Worm (Caenorhabditis elegans) whole organism, L2 larva: Measurements from ENCODE around the gene clec-171.

Experiments
- F13H6.1 ChIP-seq: sonication (generic microtip); optimal IDR thresholded peaks from 2 replicates; lab custom pipeline; 2016; ENCODE audit warnings: missing genetic modification characterization, missing compliant biosample characterization
- R02D3.7 ChIP-seq: fragments of 150-350 bp; optimal IDR thresholded peaks from 2 replicates; lab custom pipeline; 2014; ENCODE audit warnings: missing biosample characterization, missing genetic modification characterization
- ZK546.5 ChIP-seq: sonication (generic microtip); optimal IDR thresholded peaks from 2 replicates; lab custom pipeline; 2017; ENCODE audit warnings: missing biosample characterization, missing genetic modification characterization
- blmp-1 ChIP-seq: sonication (generic microtip); optimal IDR thresholded peaks from 2 replicates; lab custom pipeline; 2017; ENCODE audit warnings: missing genetic modification characterization, mild to moderate bottlenecking, missing compliant biosample characterization, antibody characterized with exemption, moderate library complexity; ENCODE audit not compliant: insufficient read depth
- ceh-16 ChIP-seq: fragments of 150-350 bp; optimal IDR thresholded peaks from 2 replicates; lab custom pipeline; 2014; ENCODE audit warnings: missing biosample characterization, missing genetic modification characterization
- ceh-82 ChIP-seq: fragments of 150-350 bp; optimal IDR thresholded peaks from 2 replicates; lab custom pipeline; 2014; ENCODE audit warnings: missing biosample characterization, missing genetic modification characterization
- crh-2 ChIP-seq: sonication (generic microtip); optimal IDR thresholded peaks from 2 replicates; lab custom pipeline; 2017; ENCODE audit warnings: missing biosample characterization, missing genetic modification characterization
- egl-27 ChIP-seq: sonication (generic microtip); optimal IDR thresholded peaks from 3 replicates; lab custom pipeline; 2017; ENCODE audit warnings: missing biosample characterization, missing genetic modification reagents, missing genetic modification characterization
- elt-1 ChIP-seq: fragments of 150-350 bp; optimal IDR thresholded peaks from 2 replicates; lab custom pipeline; 2014; ENCODE audit warnings: missing biosample characterization, missing genetic modification characterization
- fos-1 ChIP-seq: fragments of 150-350 bp; optimal IDR thresholded peaks from 2 replicates; lab custom pipeline; 2014; ENCODE audit warnings: missing biosample characterization, missing genetic modification characterization
- gmeb-1 ChIP-seq: fragments of 150-350 bp; optimal IDR thresholded peaks from 2 replicates; lab custom pipeline; 2014; ENCODE audit warnings: missing biosample characterization, missing genetic modification characterization
- lin-11 ChIP-seq: fragments of 150-350 bp; sonication (generic microtip); optimal IDR thresholded peaks from 2 replicates; lab custom pipeline; 2014; ENCODE audit warnings: missing biosample characterization, missing genetic modification characterization, inconsistent platforms, mixed read lengths
- lin-39 ChIP-seq: fragments of 150-350 bp; optimal IDR thresholded peaks from 2 replicates; lab custom pipeline; 2014; ENCODE audit warnings: missing biosample characterization, missing genetic modification reagents, missing genetic modification characterization
- lsy-2 ChIP-seq, 2 experiments: fragments of 150-350 bp in 1 of 2; sonication (generic microtip) in 1 of 2; optimal IDR thresholded peaks; 2 replicates each; lab custom pipeline; 2014 to 2017; ENCODE audit warnings: missing biosample characterization in 2 of 2, missing genetic modification characterization in 2 of 2
- mab-5 ChIP-seq: fragments of 150-350 bp; optimal IDR thresholded peaks from 2 replicates; lab custom pipeline; 2014; ENCODE audit warnings: missing biosample characterization, missing genetic modification characterization
- mbf-1 ChIP-seq: sonication (generic microtip); optimal IDR thresholded peaks from 2 replicates; lab custom pipeline; 2017; ENCODE audit warnings: missing biosample characterization, missing genetic modification characterization
- mdl-1 ChIP-seq, 2 experiments: fragments of 150-350 bp in 1 of 2; sonication (generic microtip) in 1 of 2; optimal IDR thresholded peaks; 2 replicates each; lab custom pipeline; 2017; ENCODE audit warnings: missing biosample characterization in 2 of 2, missing genetic modification characterization in 2 of 2
- nhr-10 ChIP-seq: sonication (generic microtip); optimal IDR thresholded peaks from 2 replicates; lab custom pipeline; 2017; ENCODE audit warnings: missing biosample characterization, missing genetic modification characterization
- nhr-12 ChIP-seq: fragments of 150-350 bp; optimal IDR thresholded peaks from 2 replicates; lab custom pipeline; 2014; ENCODE audit warnings: missing biosample characterization, missing genetic modification characterization
- nhr-129 ChIP-seq: fragments of 150-350 bp; optimal IDR thresholded peaks from 2 replicates; lab custom pipeline; 2014; ENCODE audit warnings: missing biosample characterization, missing genetic modification characterization
- nhr-23 ChIP-seq: fragments of 150-350 bp; optimal IDR thresholded peaks from 2 replicates; lab custom pipeline; 2014; ENCODE audit warnings: missing biosample characterization, missing genetic modification reagents, missing genetic modification characterization
- nhr-25 ChIP-seq: fragments of 150-350 bp; sonication (generic microtip); optimal IDR thresholded peaks from 3 replicates; lab custom pipeline; 2014; ENCODE audit warnings: missing biosample characterization, missing genetic modification characterization
- nhr-6 ChIP-seq: fragments of 150-350 bp; optimal IDR thresholded peaks from 2 replicates; lab custom pipeline; 2014; ENCODE audit warnings: missing biosample characterization, missing genetic modification characterization
- nhr-77 ChIP-seq: fragments of 150-350 bp; optimal IDR thresholded peaks from 2 replicates; lab custom pipeline; 2014; ENCODE audit warnings: missing biosample characterization, missing genetic modification characterization
- sem-4 ChIP-seq: fragments of 150-350 bp; optimal IDR thresholded peaks from 2 replicates; lab custom pipeline; 2014; ENCODE audit warnings: missing biosample characterization, missing genetic modification reagents, missing genetic modification characterization
- skn-1 ChIP-seq: sonication (generic microtip); optimal IDR thresholded peaks from 2 replicates; lab custom pipeline; 2017; ENCODE audit warnings: missing biosample characterization, missing genetic modification characterization
- sma-3 ChIP-seq: sonication (generic microtip); optimal IDR thresholded peaks from 2 replicates; lab custom pipeline; 2016; ENCODE audit warnings: missing genetic modification reagents, missing genetic modification characterization, missing compliant biosample characterization
- sma-9 ChIP-seq, 2 experiments: fragments of 150-350 bp in 1 of 2; sonication (generic microtip) in 1 of 2; optimal IDR thresholded peaks; 2 replicates each; lab custom pipeline; 2014 to 2016; ENCODE audit warnings: missing genetic modification characterization in 2 of 2, mild to moderate bottlenecking in 1 of 2, missing biosample characterization in 1 of 2, missing compliant biosample characterization in 1 of 2, missing genetic modification reagents in 1 of 2, moderate library complexity in 1 of 2
- snpc-4 ChIP-seq: fragments of 150-350 bp; optimal IDR thresholded peaks from 2 replicates; lab custom pipeline; 2014; ENCODE audit warnings: missing biosample characterization, missing genetic modification characterization
- unc-39 ChIP-seq: fragments of 150-350 bp; optimal IDR thresholded peaks from 2 replicates; lab custom pipeline; 2014; ENCODE audit warnings: missing biosample characterization, missing genetic modification characterization
- unc-62 ChIP-seq: fragments of 150-350 bp; optimal IDR thresholded peaks from 2 replicates; lab custom pipeline; 2014; ENCODE audit warnings: missing biosample characterization, missing genetic modification reagents, missing genetic modification characterization
- ztf-11 ChIP-seq: sonication (generic microtip); optimal IDR thresholded peaks from 2 replicates; lab custom pipeline; 2017; ENCODE audit warnings: missing biosample characterization, missing genetic modification characterization
- ztf-4 ChIP-seq: fragments of 150-350 bp; optimal IDR thresholded peaks from 2 replicates; lab custom pipeline; 2014; ENCODE audit warnings: missing biosample characterization, missing genetic modification characterization

The clec-171 gene

DNA sequence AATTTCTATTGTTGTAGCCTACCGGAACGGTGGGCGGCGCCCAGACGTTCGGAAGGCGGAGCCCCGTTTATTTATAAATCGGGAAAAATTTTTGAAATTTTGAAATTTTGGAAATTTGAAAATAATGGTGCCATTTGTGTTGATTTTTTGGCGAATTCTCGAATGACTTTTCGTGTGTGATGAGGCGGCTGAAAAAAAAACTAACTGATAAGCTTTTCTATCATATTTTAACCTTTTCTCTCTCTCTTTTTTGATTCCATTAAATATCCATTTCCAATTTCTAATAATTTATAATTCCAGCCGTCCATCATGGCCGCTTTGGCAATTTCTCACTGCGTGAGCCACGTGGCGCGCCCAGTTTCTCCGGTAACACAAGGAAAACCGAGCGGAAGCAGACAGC, 29.6 kb upstream of the clec-171 start, which contains the start of gene nadk-1:
Gene nadk-1 (plus strand): TSS at position 301 of the 400 bp plus-strand sequence.
- TF ChIP-seq nhr-23 (tag; lab: Kevin White, UChicago) (no peak), blmp-1 (tag; lab: Kevin White, UChicago) (no peak), ceh-82 (tag; lab: Kevin White, UChicago) (no peak), mdl-1 (tag; optimal IDR thresholded peaks at IDR 0.05; lab: Kevin White, UChicago) (no peak), snpc-4 (tag; lab: Kevin White, UChicago) (no peak), crh-2 (tag; lab: Kevin White, UChicago) (no peak), ztf-4 (tag; lab: Kevin White, UChicago) (no peak), R02D3.7 (tag; lab: Kevin White, UChicago) (no peak), unc-39 (tag; lab: Kevin White, UChicago) (no peak), egl-27 (tag; lab: Kevin White, UChicago) (no peak)
- TF ChIP-seq, all 48 proteins: peak for 0

- TF ChIP-seq nhr-129 (tag; lab: Kevin White, UChicago) (peak; percentile 18), ztf-11 (no peak), fos-1 (tag; lab: Kevin White, UChicago) (peak; percentile 87), F13H6.1 (tag; lab: Kevin White, UChicago) (peak; percentile 41), nhr-25 (peak; percentile 6), sma-9 (GFP tag; optimal IDR thresholded peaks at IDR 0.05; lab: Kevin White, UChicago) (peak; percentile 62), sma-9 (tag; optimal IDR thresholded peaks at IDR 0.05; lab: Kevin White, UChicago) (no peak)
Measured at ce11 chrIV:1455006-1455405, 27.8 kb upstream of the clec-171 start.

DNA sequence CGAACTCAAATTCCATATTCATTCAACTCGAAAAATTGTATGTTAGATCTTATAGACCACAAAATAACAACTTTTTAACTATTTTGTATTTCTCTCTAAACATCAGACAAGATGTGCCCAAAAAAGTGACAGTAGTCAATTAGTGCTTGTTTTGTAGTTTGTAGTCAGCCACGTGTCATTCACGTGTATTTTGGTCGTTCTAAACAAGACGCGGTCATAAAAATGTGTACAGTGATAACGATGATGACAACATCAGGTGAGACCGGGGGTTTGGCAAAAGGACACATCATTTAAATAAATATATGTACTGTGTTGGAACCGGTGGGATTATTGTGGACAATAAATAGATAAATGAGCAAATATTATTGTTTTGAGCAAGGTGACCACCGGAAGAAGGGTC, 27.0 kb upstream of the clec-171 start:
- TF ChIP-seq nhr-25, result peak; percentile 62
- no peak for TF ChIP-seq lin-39 (tag; lab: Kevin White, UChicago)
- peak; percentile 15 for TF ChIP-seq nhr-6
- TF ChIP-seq mab-5 (tag; lab: Kevin White, UChicago), result no peak
- TF ChIP-seq mdl-1 (tag; optimal IDR thresholded peaks at IDR 0.05; lab: Kevin White, UChicago), result peak in 1 of 2 experiments; percentile 12
- peak; percentile 93 for TF ChIP-seq crh-2 (tag; lab: Kevin White, UChicago)
- no peak for TF ChIP-seq ZK546.5 (tag; lab: Kevin White, UChicago)
- TF ChIP-seq nhr-129 (tag; lab: Kevin White, UChicago), result peak; percentile 41
- no peak for TF ChIP-seq ceh-82 (tag; lab: Kevin White, UChicago)
- peak; percentile 74 for TF ChIP-seq sma-3 (GFP tag; lab: Kevin White, UChicago)
- TF ChIP-seq gmeb-1 (tag; lab: Kevin White, UChicago), result peak; percentile 61
- no peak for TF ChIP-seq lin-11 (tag; lab: Kevin White, UChicago)
- no peak for TF ChIP-seq nhr-77 (tag; lab: Kevin White, UChicago)
- TF ChIP-seq ztf-11, result no peak
- TF ChIP-seq fos-1 (tag; lab: Kevin White, UChicago), result peak; percentile 70
- TF ChIP-seq sma-9 (GFP tag; optimal IDR thresholded peaks at IDR 0.05; lab: Kevin White, UChicago), result peak; percentile 82
- no peak for TF ChIP-seq sma-9 (tag; optimal IDR thresholded peaks at IDR 0.05; lab: Kevin White, UChicago)
- TF ChIP-seq F13H6.1 (tag; lab: Kevin White, UChicago), result peak; percentile 46
- no peak for TF ChIP-seq egl-27 (tag; lab: Kevin White, UChicago)
- no peak for TF ChIP-seq mbf-1 (tag; lab: Kevin White, UChicago)
- no peak for TF ChIP-seq blmp-1 (tag; lab: Kevin White, UChicago)
- TF ChIP-seq skn-1, result peak; percentile 37
- no peak for TF ChIP-seq nhr-10 (tag; lab: Kevin White, UChicago)
- no peak for TF ChIP-seq unc-39 (tag; lab: Kevin White, UChicago)
- TF ChIP-seq lsy-2 (tag; optimal IDR thresholded peaks at IDR 0.05; lab: Kevin White, UChicago), result peak in 1 of 2 experiments; percentile 40
- no peak for TF ChIP-seq nhr-12 (tag; lab: Kevin White, UChicago)
- no peak for TF ChIP-seq elt-1

DNA sequence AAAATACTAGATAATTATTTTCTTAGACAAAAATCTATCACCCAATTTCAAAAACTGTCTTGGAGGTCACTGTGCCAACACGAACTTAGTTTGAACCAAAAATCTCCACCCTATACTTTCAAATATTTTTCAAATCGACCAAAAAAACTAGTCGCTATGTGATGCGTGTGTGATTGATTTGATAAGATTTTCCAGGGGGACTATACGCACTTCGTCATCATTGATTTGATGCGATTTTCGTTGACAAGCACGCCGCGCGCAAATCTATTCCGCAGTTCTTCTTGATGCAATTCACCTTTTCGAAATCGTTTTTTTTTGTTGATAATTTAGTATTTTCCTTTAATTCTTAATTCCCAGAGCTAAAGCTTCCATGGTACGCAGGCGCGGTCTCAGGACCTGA, 26.3 kb upstream of the clec-171 start:
- TF ChIP-seq nhr-25, result peak; percentile 1
- no peak for TF ChIP-seq unc-62 (GFP tag; lab: Kevin White, UChicago)
- peak; percentile 8 for TF ChIP-seq fos-1 (tag; lab: Kevin White, UChicago)
- peak; percentile 17 for TF ChIP-seq sma-3 (GFP tag; lab: Kevin White, UChicago)
- no peak for TF ChIP-seq mdl-1 (tag; optimal IDR thresholded peaks at IDR 0.05; lab: Kevin White, UChicago)
- TF ChIP-seq ceh-16 (tag; lab: Kevin White, UChicago), result no peak

DNA sequence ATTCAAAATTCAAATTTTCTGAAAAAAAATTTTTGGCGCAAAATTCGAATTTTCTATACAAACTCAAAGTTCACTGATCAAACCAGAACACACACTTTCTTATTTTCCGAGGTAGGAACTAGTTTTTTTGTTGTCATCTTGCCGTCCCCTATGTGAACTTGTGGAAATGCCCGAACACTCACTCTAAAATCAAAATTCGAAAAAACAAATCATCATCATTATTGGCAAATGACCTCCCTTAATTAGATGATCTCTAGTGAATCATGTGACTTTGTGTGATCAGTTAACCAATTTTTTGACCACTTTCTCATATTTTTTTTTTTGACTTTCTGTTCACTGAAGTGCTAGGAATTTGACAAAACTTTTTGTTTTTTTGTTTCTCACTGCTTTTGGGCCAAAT, 25.3 kb upstream of the clec-171 start:
- peak; percentile 9 for TF ChIP-seq sma-3 (GFP tag; lab: Kevin White, UChicago)
- TF ChIP-seq unc-62 (GFP tag; lab: Kevin White, UChicago), result no peak
- no peak for TF ChIP-seq ceh-82 (tag; lab: Kevin White, UChicago)
- peak; percentile 31 for TF ChIP-seq nhr-25
- TF ChIP-seq sem-4 (tag; lab: Kevin White, UChicago), result no peak
